Fruit fly (Drosophila melanogaster): Measurements from ENCODE around the gene Sidpn.

Gene Sidpn

DNA sequence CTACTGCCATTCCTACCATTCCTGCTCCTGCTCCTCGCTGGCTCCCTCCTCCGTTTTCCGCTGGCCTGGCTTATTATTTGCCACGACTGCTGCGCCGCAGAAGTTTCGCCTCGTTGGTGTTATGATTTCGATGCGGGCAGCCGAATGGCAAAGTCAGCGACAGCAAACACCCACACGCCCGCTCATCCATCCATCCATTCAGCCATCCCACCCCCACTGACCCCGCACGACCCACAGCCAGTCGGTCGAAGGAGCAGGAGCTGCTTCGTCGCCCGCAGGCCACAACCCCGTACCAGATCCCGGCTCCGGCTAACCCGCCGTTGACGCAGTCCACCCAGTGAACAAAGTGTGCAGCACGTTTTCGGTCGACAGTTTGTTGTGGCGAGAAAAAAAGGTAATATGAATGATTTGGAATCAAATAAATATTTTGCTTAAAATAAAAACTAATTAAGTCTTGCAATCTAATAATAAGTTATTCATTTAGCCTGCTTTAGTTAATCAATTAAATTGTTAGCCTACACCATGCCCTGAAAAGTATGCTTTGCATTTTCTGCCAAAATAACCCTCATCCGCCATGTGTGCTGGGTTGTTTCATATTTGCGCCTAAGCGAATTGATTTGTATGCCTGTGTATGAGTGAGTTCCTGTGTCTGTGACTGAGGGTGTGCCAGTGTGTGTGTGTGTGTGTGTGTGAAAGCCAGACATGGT, 866 bp upstream of the Sidpn start:
- peak; percentile 35 for TF ChIP-seq OdsH (GFP tag; optimal IDR thresholded peaks at IDR 0.05)
- TF ChIP-seq vri (GFP tag; optimal IDR thresholded peaks at IDR 0.05) = no peak
- TF ChIP-seq Hr38 (GFP tag; optimal IDR thresholded peaks at IDR 0.05) = no peak
- TF ChIP-seq CG1621 (tag; optimal IDR thresholded peaks at IDR 0.05) = peak; percentile 60
- TF ChIP-seq salr (GFP tag; optimal IDR thresholded peaks at IDR 0.05) = peak; percentile 32
- TF ChIP-seq CG11762 (GFP tag; optimal IDR thresholded peaks at IDR 0.05; ENCODE audit: insufficient read depth) = peak; percentile 6
- peak; percentile 24 for TF ChIP-seq CG6276 (GFP tag; optimal IDR thresholded peaks at IDR 0.05)
- TF ChIP-seq pdm3 (GFP tag; optimal IDR thresholded peaks at IDR 0.05) = peak; percentile 58
- peak; percentile 64 for TF ChIP-seq spab (GFP tag; optimal IDR thresholded peaks at IDR 0.05)
- TF ChIP-seq lz (GFP tag; optimal IDR thresholded peaks at IDR 0.05) = peak; percentile 29
- peak; percentile 27 for TF ChIP-seq achi (GFP tag; optimal IDR thresholded peaks at IDR 0.05)
- peak; percentile 57 for TF ChIP-seq Sox14 (GFP tag; optimal IDR thresholded peaks at IDR 0.05)
- peak; percentile 44 for TF ChIP-seq CG10631 (GFP tag; optimal IDR thresholded peaks at IDR 0.05)
- TF ChIP-seq CG32006 (GFP tag; optimal IDR thresholded peaks at IDR 0.05) = peak; percentile 55
- no peak for TF ChIP-seq CG15336 (GFP tag; IDR thresholded peaks at IDR 0.05)
- TF ChIP-seq CG3919 (GFP tag; optimal IDR thresholded peaks at IDR 0.05) = peak; percentile 30
- no peak for TF ChIP-seq CG11294 (GFP tag; IDR thresholded peaks at IDR 0.05)
- TF ChIP-seq CG6808 (GFP tag; optimal IDR thresholded peaks at IDR 0.05) = peak; percentile 71
- peak; percentile 33 for TF ChIP-seq Sox15 (GFP tag; optimal IDR thresholded peaks at IDR 0.05)
- peak; percentile 44 for TF ChIP-seq Smox (GFP tag; optimal IDR thresholded peaks at IDR 0.05)
- peak; percentile 54 for TF ChIP-seq CG9139 (GFP tag; optimal IDR thresholded peaks at IDR 0.05)
- TF ChIP-seq fkh (GFP tag; optimal IDR thresholded peaks at IDR 0.05) = no peak
- no peak for TF ChIP-seq dac (GFP tag; optimal IDR thresholded peaks at IDR 0.05)
- TF ChIP-seq Eip78C (GFP tag) = peak; percentile 86
- TF ChIP-seq net (GFP tag; optimal IDR thresholded peaks at IDR 0.05) = peak; percentile 20
- TF ChIP-seq topi (GFP tag; optimal IDR thresholded peaks at IDR 0.05) = peak; percentile 25
- peak; percentile 21 for TF ChIP-seq Hr4 (GFP tag; optimal IDR thresholded peaks at IDR 0.05)
- no peak for TF ChIP-seq Eip93F (GFP tag; optimal IDR thresholded peaks at IDR 0.05)
- TF ChIP-seq CG8632 (GFP tag; optimal IDR thresholded peaks at IDR 0.05) = peak; percentile 43
- peak; percentile 41; the same call in 1 of the 3 replicates for TF ChIP-seq CG8119 (GFP tag; IDR thresholded peaks at IDR 0.05)
- TF ChIP-seq CG6163 (GFP tag; IDR thresholded peaks at IDR 0.05) = peak; percentile 27; the same call in 1 of the 3 replicates
- TF ChIP-seq CG6792 (GFP tag; optimal IDR thresholded peaks at IDR 0.05) = peak; percentile 41
- peak; percentile 34 for TF ChIP-seq acj6 (GFP tag; optimal IDR thresholded peaks at IDR 0.05)
- no peak for TF ChIP-seq CG8319 (GFP tag; optimal IDR thresholded peaks at IDR 0.05)
- peak; percentile 21 for TF ChIP-seq Sox102F (GFP tag; optimal IDR thresholded peaks at IDR 0.05)
- TF ChIP-seq Hr39 (GFP tag; optimal IDR thresholded peaks at IDR 0.05) = peak; percentile 16
- TF ChIP-seq Ets96B (tag; optimal IDR thresholded peaks at IDR 0.05) = peak; percentile 73
- peak; percentile 11 for TF ChIP-seq CG4318 (GFP tag; optimal IDR thresholded peaks at IDR 0.05)
- TF ChIP-seq CG31627 (GFP tag; optimal IDR thresholded peaks at IDR 0.05) = peak; percentile 33
- TF ChIP-seq Gug (GFP tag; IDR thresholded peaks at IDR 0.05) = no peak
- 0 out of 3 replicates have a peak, but pooled peaks have one; percentile 21 for TF ChIP-seq eg (GFP tag; IDR thresholded peaks at IDR 0.05)
- TF ChIP-seq Lpt (GFP tag; optimal IDR thresholded peaks at IDR 0.05) = no peak
- TF ChIP-seq svp (GFP tag) = peak; percentile 69
- TF ChIP-seq Eip75B (GFP tag; optimal IDR thresholded peaks at IDR 0.05) = peak; percentile 42
- TF ChIP-seq Ets21C (GFP tag; optimal IDR thresholded peaks at IDR 0.05) = peak; percentile 29
- TF ChIP-seq dsx (GFP tag; optimal IDR thresholded peaks at IDR 0.05; ENCODE audit: poor library complexity, severe bottlenecking) = peak; percentile 71
- peak; percentile 76 for TF ChIP-seq CG10669 (GFP tag; optimal IDR thresholded peaks at IDR 0.05)
- peak; percentile 13 for TF ChIP-seq CG16779 (tag; optimal IDR thresholded peaks at IDR 0.05)
- peak; percentile 20 to 74 for TF ChIP-seq ss (GFP tag; optimal IDR thresholded peaks at IDR 0.05)
- no peak for TF ChIP-seq fd85E (GFP tag; optimal IDR thresholded peaks at IDR 0.05)
- TF ChIP-seq Blimp-1 (GFP tag; optimal IDR thresholded peaks at IDR 0.05) = no peak

All from whole organism, prepupa.